Fruit fly (Drosophila melanogaster): ENCODE results near the gene Tudor-SN.

- TF ChIP-seq insv (optimal IDR thresholded peaks at IDR 0.05) (no peak), Myc (optimal IDR thresholded peaks at IDR 0.05) (no peak)
Measured at dm6 chr3L:246644-247199, 17.5 kb downstream of the Tudor-SN start.
